Worm (Caenorhabditis elegans) whole organism, young adult: ENCODE results near the gene C39B5.2.
"Not testable (repeated sequence)": the region's sequence is repeated elsewhere in the genome, so short reads cannot be mapped to it uniquely, and the experiment has no call there.

Experiments used
- F49E8.2 ChIP-seq: sonication (generic microtip); optimal IDR thresholded peaks from 3 replicates; lab custom pipeline; 2017; ENCODE audit warnings: missing genetic modification characterization, mild to moderate bottlenecking, missing compliant biosample characterization, antibody characterized with exemption, moderate library complexity; ENCODE audit not compliant: insufficient read depth
- unc-130 ChIP-seq: sonication (generic microtip); optimal IDR thresholded peaks from 2 replicates; lab custom pipeline; 2016; ENCODE audit warnings: missing genetic modification reagents, missing genetic modification characterization, missing compliant biosample characterization
- zim-3 ChIP-seq: sonication (generic microtip); optimal IDR thresholded peaks from 2 replicates; lab custom pipeline; 2017; ENCODE audit warnings: mild to moderate bottlenecking, missing genetic modification characterization, moderate library complexity, missing compliant biosample characterization

- not testable (repeated sequence) for TF ChIP-seq unc-130 (GFP tag; lab: Kevin White, UChicago); F49E8.2 (tag; lab: Kevin White, UChicago); zim-3 (tag; lab: Kevin White, UChicago)
Measured at ce11 chrIII:2271016-2271590, 36.4 kb downstream of the C39B5.2 start.
